Worm (Caenorhabditis elegans): ENCODE data around the gene ebp-2.

DNA sequence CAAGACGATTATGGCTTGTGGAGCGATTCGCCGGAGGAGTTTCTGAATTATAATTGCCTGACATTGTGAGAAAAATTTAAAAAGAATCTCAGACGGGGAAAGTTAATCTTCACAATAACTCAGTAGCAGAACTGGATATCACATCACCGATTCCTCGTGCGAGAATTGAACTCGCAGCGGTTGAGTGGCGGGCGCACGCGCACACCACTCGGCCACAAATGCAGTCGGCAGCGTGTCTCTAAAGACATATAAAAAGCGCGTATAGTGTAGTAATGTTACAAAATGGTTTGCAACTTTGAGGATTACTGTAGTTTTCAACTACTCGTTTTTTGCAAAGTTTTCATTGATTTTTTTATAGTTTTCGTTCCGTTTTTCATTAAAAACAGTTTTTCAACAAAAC, 42.1 kb downstream of the ebp-2 start:
- TF ChIP-seq elt-3 (tag; optimal IDR thresholded peaks at IDR 0.05) (no peak), cnd-1 (tag; optimal IDR thresholded peaks at IDR 0.05) (peak; percentile 98), nhr-237 (tag; optimal IDR thresholded peaks at IDR 0.05) (no peak), hlh-1 (tag; optimal IDR thresholded peaks at IDR 0.05) (no peak), pha-4 (tag; optimal IDR thresholded peaks at IDR 0.05) (peak; percentile 66), sptf-1 (tag; optimal IDR thresholded peaks at IDR 0.05) (peak; percentile 100), ceh-39 (tag; optimal IDR thresholded peaks at IDR 0.05) (no peak), snpc-4 (tag; optimal IDR thresholded peaks at IDR 0.05) (no peak), tbx-8 (GFP tag; optimal IDR thresholded peaks at IDR 0.05) (peak; percentile 93)
